Worm (Caenorhabditis elegans) whole organism, L2 larva: ENCODE measurements around the gene srg-57.

Experiments used
- ZK546.5 ChIP-seq: sonication (generic microtip); optimal IDR thresholded peaks from 2 replicates; lab custom pipeline; 2017; ENCODE audit warnings: missing biosample characterization, missing genetic modification characterization
- blmp-1 ChIP-seq: sonication (generic microtip); optimal IDR thresholded peaks from 2 replicates; lab custom pipeline; 2017; ENCODE audit warnings: missing genetic modification characterization, mild to moderate bottlenecking, missing compliant biosample characterization, antibody characterized with exemption, moderate library complexity; ENCODE audit not compliant: insufficient read depth
- ceh-82 ChIP-seq: fragments of 150-350 bp; optimal IDR thresholded peaks from 2 replicates; lab custom pipeline; 2014; ENCODE audit warnings: missing biosample characterization, missing genetic modification characterization
- dmd-4 ChIP-seq: sonication (generic microtip); optimal IDR thresholded peaks from 2 replicates; lab custom pipeline; 2017; ENCODE audit warnings: missing biosample characterization, missing genetic modification characterization
- elt-1 ChIP-seq: fragments of 150-350 bp; optimal IDR thresholded peaks from 2 replicates; lab custom pipeline; 2014; ENCODE audit warnings: missing biosample characterization, missing genetic modification characterization
- fos-1 ChIP-seq: fragments of 150-350 bp; optimal IDR thresholded peaks from 2 replicates; lab custom pipeline; 2014; ENCODE audit warnings: missing biosample characterization, missing genetic modification characterization
- lin-13 ChIP-seq: fragments of 150-350 bp; optimal IDR thresholded peaks from 2 replicates; lab custom pipeline; 2014; ENCODE audit warnings: missing biosample characterization, missing genetic modification reagents, missing genetic modification characterization
- mab-5 ChIP-seq: fragments of 150-350 bp; optimal IDR thresholded peaks from 2 replicates; lab custom pipeline; 2014; ENCODE audit warnings: missing biosample characterization, missing genetic modification characterization
- nhr-11 ChIP-seq: fragments of 150-350 bp; optimal IDR thresholded peaks from 2 replicates; lab custom pipeline; 2014; ENCODE audit warnings: missing biosample characterization, missing genetic modification characterization
- nhr-12 ChIP-seq: fragments of 150-350 bp; optimal IDR thresholded peaks from 2 replicates; lab custom pipeline; 2014; ENCODE audit warnings: missing biosample characterization, missing genetic modification characterization
- nhr-237 ChIP-seq: fragments of 150-350 bp; optimal IDR thresholded peaks from 2 replicates; lab custom pipeline; 2014; ENCODE audit warnings: missing biosample characterization, missing genetic modification characterization
- skn-1 ChIP-seq: sonication (generic microtip); optimal IDR thresholded peaks from 2 replicates; lab custom pipeline; 2017; ENCODE audit warnings: missing biosample characterization, missing genetic modification characterization
- unc-62 ChIP-seq: fragments of 150-350 bp; optimal IDR thresholded peaks from 2 replicates; lab custom pipeline; 2014; ENCODE audit warnings: missing biosample characterization, missing genetic modification reagents, missing genetic modification characterization
- ztf-4 ChIP-seq: fragments of 150-350 bp; optimal IDR thresholded peaks from 2 replicates; lab custom pipeline; 2014; ENCODE audit warnings: missing biosample characterization, missing genetic modification characterization

DNA sequence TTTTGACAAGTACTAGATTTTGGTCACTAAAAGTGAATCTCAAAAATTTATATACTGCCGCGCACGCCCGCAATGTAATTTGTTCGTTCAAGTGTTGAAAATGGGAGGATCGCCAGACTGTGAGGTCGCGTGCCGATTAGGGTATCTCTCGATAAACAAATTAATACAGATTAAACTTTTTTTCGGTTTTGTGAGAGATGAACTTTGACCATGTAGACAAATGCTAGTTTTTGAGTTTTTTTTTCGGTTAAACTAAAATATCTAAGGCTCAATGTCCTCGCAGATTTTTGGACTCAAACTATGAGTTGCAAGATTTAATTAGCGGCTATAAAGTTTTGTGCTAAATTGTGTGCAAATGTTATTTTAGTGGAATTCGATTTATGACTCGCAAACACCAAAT, 35.5 kb upstream of the srg-57 start, which contains the start of gene dhs-15:
- no peak for TF ChIP-seq dmd-4 (tag; lab: Kevin White, UChicago)
- TF ChIP-seq nhr-237 = no peak
- TF ChIP-seq elt-1 = no peak
- TF ChIP-seq ZK546.5 (tag; lab: Kevin White, UChicago) = no peak
- no peak for TF ChIP-seq fos-1 (tag; lab: Kevin White, UChicago)
- TF ChIP-seq ztf-4 (tag; lab: Kevin White, UChicago) = no peak
- TF ChIP-seq ceh-82 (tag; lab: Kevin White, UChicago) = no peak
- TF ChIP-seq unc-62 (GFP tag; lab: Kevin White, UChicago) = no peak
- TF ChIP-seq lin-13 (GFP tag; lab: Kevin White, UChicago) = no peak
- TF ChIP-seq nhr-11 = no peak
- no peak for TF ChIP-seq nhr-12 (tag; lab: Kevin White, UChicago)
- TF ChIP-seq skn-1 (tag; lab: Kevin White, UChicago) = no peak
- TF ChIP-seq blmp-1 (tag; lab: Kevin White, UChicago) = no peak
- TF ChIP-seq mab-5 = no peak
